Worm (Caenorhabditis elegans) whole organism, early embryonic: ENCODE measurements around the gene dhrs-4.

ENCODE experiments used
- F13C5.2 ChIP-seq: sonication (generic microtip); optimal IDR thresholded peaks from 2 replicates; lab custom pipeline; 2017; ENCODE audit warnings: mild to moderate bottlenecking, missing genetic modification characterization, inconsistent platforms, missing compliant biosample characterization
- ama-1 ChIP-seq: fragments of 150-350 bp; optimal IDR thresholded peaks from 2 replicates; lab custom pipeline; 2014
- pes-1 ChIP-seq: fragments of 200-800 bp; sonication (Bioruptor generic); IDR thresholded peaks from 2 replicates; pipeline ENCODE4 v1.3.6; 2022; ENCODE audit warnings: missing genetic modification reagents, missing genetic modification characterization, missing compliant biosample characterization
- sea-1 ChIP-seq: fragments of 200-800 bp; sonication (Bioruptor generic); conservative IDR thresholded peaks from 2 replicates; pipeline ENCODE4 v1.3.6; 2022; ENCODE audit warnings: missing genetic modification characterization, missing compliant biosample characterization

DNA sequence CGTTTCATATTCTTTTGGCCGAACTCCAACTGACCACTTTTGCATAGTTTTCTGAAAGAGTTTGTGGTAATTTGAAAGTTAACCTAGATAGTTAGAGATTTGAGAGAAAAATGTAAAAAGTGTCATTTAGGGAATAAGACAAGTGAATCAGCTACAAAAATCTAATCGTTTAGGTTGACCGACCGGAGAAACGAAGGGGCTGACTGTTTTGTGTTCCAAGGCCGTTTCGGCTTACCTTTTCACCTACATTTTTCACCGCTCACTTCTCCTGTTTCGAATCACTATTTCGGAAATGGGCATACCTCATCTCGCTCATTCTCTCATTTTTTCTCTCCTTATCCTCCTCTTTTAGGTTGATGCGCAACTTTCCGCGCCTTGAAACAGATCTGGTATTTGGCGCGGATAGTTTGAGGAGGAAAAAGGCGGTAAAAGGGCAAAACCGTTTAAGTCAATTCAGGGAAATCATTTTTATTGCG lies 38.7 kb downstream of the dhrs-4 start, which contains the start of gene mpst-7:
- TF ChIP-seq F13C5.2 (tag; lab: Kevin White, UChicago) = no peak
- TF ChIP-seq ama-1 = no peak
- no peak for TF ChIP-seq sea-1 (GFP tag; lab: Robert Waterston, UW)
- no peak for TF ChIP-seq pes-1 (GFP tag; lab: Robert Waterston, UW)
